Worm (Caenorhabditis elegans) whole organism, young adult: ENCODE data around the gene F13D12.5.
A peak's percentile ranks its signal among the peaks of the same experiment; 100 is the strongest.

Source experiments
- B0035.1 ChIP-seq: sonication (generic microtip); optimal IDR thresholded peaks from 2 replicates; lab custom pipeline; 2016; ENCODE audit warnings: missing genetic modification characterization, mild to moderate bottlenecking, missing compliant biosample characterization, missing genotype, missing genetic modification reagents
- C06A6.2 ChIP-seq: fragments of 200-800 bp; sonication (Bioruptor generic); conservative IDR thresholded peaks from 2 replicates; pipeline ENCODE4 v1.3.6; 2022; ENCODE audit warnings: missing genetic modification characterization, missing compliant biosample characterization
- F23B12.7 ChIP-seq: sonication (generic microtip); optimal IDR thresholded peaks from 2 replicates; lab custom pipeline; 2017; ENCODE audit warnings: missing genetic modification characterization, mild to moderate bottlenecking, missing compliant biosample characterization, antibody characterized with exemption, moderate library complexity; ENCODE audit not compliant: insufficient read depth
- F37B4.10 ChIP-seq: fragments of 200-800 bp; sonication (Bioruptor generic); IDR thresholded peaks from 2 replicates; pipeline ENCODE4 v1.3.6; 2022; ENCODE audit warnings: missing genetic modification characterization, missing compliant biosample characterization
- F52B5.7 ChIP-seq: sonication (generic microtip); optimal IDR thresholded peaks from 2 replicates; lab custom pipeline; 2016; ENCODE audit warnings: mild to moderate bottlenecking, missing genetic modification characterization, missing compliant biosample characterization
- F57C9.4 ChIP-seq: sonication (generic microtip); optimal IDR thresholded peaks from 2 replicates; lab custom pipeline; 2017; ENCODE audit warnings: mild to moderate bottlenecking, missing genetic modification characterization, missing compliant biosample characterization
- K11D2.4 ChIP-seq: fragments of 200-800 bp; sonication (Bioruptor generic); IDR thresholded peaks from 2 replicates; pipeline ENCODE4 v1.3.6; 2022; ENCODE audit warnings: missing genetic modification reagents, missing genetic modification characterization, missing compliant biosample characterization
- K12H6.12 ChIP-seq: fragments of 200-800 bp; sonication (Bioruptor generic); optimal IDR thresholded peaks from 2 replicates; lab custom pipeline; 2018; ENCODE audit warnings: mild to moderate bottlenecking, missing genetic modification characterization, missing compliant biosample characterization
- T07F8.4 ChIP-seq: sonication (generic microtip); optimal IDR thresholded peaks from 2 replicates; lab custom pipeline; 2016; ENCODE audit warnings: mild to moderate bottlenecking, missing genetic modification characterization, moderate library complexity, missing compliant biosample characterization
- ZK185.1 ChIP-seq: sonication (generic microtip); optimal IDR thresholded peaks from 2 replicates; lab custom pipeline; 2016; ENCODE audit warnings: mild to moderate bottlenecking, missing genetic modification characterization, missing compliant biosample characterization; ENCODE audit not compliant: poor library complexity, severe bottlenecking
- aptf-3 ChIP-seq: fragments of 200-800 bp; sonication (Bioruptor generic); IDR thresholded peaks from 2 replicates; pipeline ENCODE4 v1.3.6; 2022; ENCODE audit warnings: missing genetic modification characterization, missing compliant biosample characterization
- atf-7 ChIP-seq: sonication (generic microtip); optimal IDR thresholded peaks from 2 replicates; lab custom pipeline; 2017; ENCODE audit warnings: mild to moderate bottlenecking, missing genetic modification characterization, missing compliant biosample characterization
- ceh-27 ChIP-seq: fragments of 200-800 bp; sonication (Bioruptor generic); optimal IDR thresholded peaks from 2 replicates; lab custom pipeline; 2018; ENCODE audit warnings: mild to moderate bottlenecking, missing genetic modification characterization, moderate library complexity, missing compliant biosample characterization
- ceh-40 ChIP-seq: fragments of 200-800 bp; sonication (Bioruptor generic); IDR thresholded peaks from 2 replicates; pipeline ENCODE4 v1.3.6; 2022; ENCODE audit warnings: missing genetic modification characterization, missing compliant biosample characterization
- chd-7 ChIP-seq: sonication (generic microtip); optimal IDR thresholded peaks from 2 replicates; lab custom pipeline; 2016; ENCODE audit warnings: mild to moderate bottlenecking, missing genetic modification characterization, moderate library complexity, missing compliant biosample characterization
- die-1 ChIP-seq: sonication (generic microtip); optimal IDR thresholded peaks from 2 replicates; lab custom pipeline; 2016; ENCODE audit warnings: missing genotype, mild to moderate bottlenecking, missing genetic modification characterization, missing compliant biosample characterization
- dox-1 ChIP-seq: fragments of 200-800 bp; sonication (Bioruptor generic); IDR thresholded peaks from 2 replicates; pipeline ENCODE4 v1.3.6; 2022; ENCODE audit warnings: missing genetic modification reagents, missing genetic modification characterization, missing compliant biosample characterization
- efl-1 ChIP-seq: fragments of 150-350 bp; optimal IDR thresholded peaks from 2 replicates; lab custom pipeline; 2014; ENCODE audit warnings: missing biosample characterization, missing genetic modification reagents, missing genetic modification characterization
- egrh-3 ChIP-seq: fragments of 200-800 bp; sonication (Bioruptor generic); IDR thresholded peaks from 2 replicates; pipeline ENCODE4 v1.3.6; 2022; ENCODE audit warnings: missing genetic modification reagents, missing genetic modification characterization, missing compliant biosample characterization
- ekl-4 ChIP-seq: fragments of 200-800 bp; sonication (Bioruptor generic); IDR thresholded peaks from 2 replicates; pipeline ENCODE4 v1.3.6; 2022; ENCODE audit warnings: missing genetic modification reagents, missing genetic modification characterization, missing compliant biosample characterization
- ets-4 ChIP-seq: fragments of 200-800 bp; sonication (Bioruptor generic); optimal IDR thresholded peaks from 2 replicates; lab custom pipeline; 2018; ENCODE audit warnings: mild to moderate bottlenecking, missing genetic modification characterization, missing compliant biosample characterization
- fkh-3 ChIP-seq: sonication (generic microtip); optimal IDR thresholded peaks from 2 replicates; lab custom pipeline; 2016; ENCODE audit warnings: mild to moderate bottlenecking, missing genetic modification characterization, missing compliant biosample characterization
- him-1 ChIP-seq: sonication (generic microtip); optimal IDR thresholded peaks from 2 replicates; lab custom pipeline; 2016; ENCODE audit warnings: missing genotype, missing genetic modification reagents, missing genetic modification characterization, missing compliant biosample characterization
- hmg-1.2 ChIP-seq: fragments of 200-800 bp; sonication (Bioruptor generic); IDR thresholded peaks from 2 replicates; pipeline ENCODE4 v1.3.6; 2022; ENCODE audit warnings: missing genetic modification reagents, missing genetic modification characterization, missing compliant biosample characterization
- hmg-20 ChIP-seq: fragments of 200-800 bp; sonication (Bioruptor generic); IDR thresholded peaks from 2 replicates; pipeline ENCODE4 v1.3.6; 2022; ENCODE audit warnings: missing genetic modification reagents, missing genetic modification characterization, missing compliant biosample characterization
- lag-1 ChIP-seq: fragments of 200-800 bp; sonication (Bioruptor generic); IDR thresholded peaks from 2 replicates; pipeline ENCODE4 v1.3.6; 2022; ENCODE audit warnings: missing genetic modification reagents, missing genetic modification characterization, missing compliant biosample characterization
- let-526 ChIP-seq: fragments of 200-800 bp; sonication (Bioruptor generic); IDR thresholded peaks from 2 replicates; pipeline ENCODE4 v1.3.6; 2022; ENCODE audit warnings: missing genetic modification reagents, missing genetic modification characterization, missing compliant biosample characterization
- lin-26 ChIP-seq: fragments of 200-800 bp; sonication (Bioruptor generic); IDR thresholded peaks from 2 replicates; pipeline ENCODE4 v1.3.6; 2022; ENCODE audit warnings: missing genetic modification reagents, missing genetic modification characterization, missing compliant biosample characterization
- lin-40 ChIP-seq: sonication (generic microtip); optimal IDR thresholded peaks from 2 replicates; lab custom pipeline; 2016; ENCODE audit warnings: missing genetic modification characterization, mild to moderate bottlenecking, missing compliant biosample characterization, missing genotype, missing genetic modification reagents
- lin-54 ChIP-seq: fragments of 200-800 bp; sonication (Bioruptor generic); optimal IDR thresholded peaks from 2 replicates; lab custom pipeline; 2018; ENCODE audit warnings: mild to moderate bottlenecking, missing genetic modification characterization, missing compliant biosample characterization
- lir-1 ChIP-seq: fragments of 200-800 bp; sonication (Bioruptor generic); conservative IDR thresholded peaks from 2 replicates; pipeline ENCODE4 v1.3.6; 2022; ENCODE audit warnings: missing genetic modification reagents, missing genetic modification characterization, missing compliant biosample characterization
- madf-10 ChIP-seq: sonication (generic microtip); optimal IDR thresholded peaks from 2 replicates; lab custom pipeline; 2016; ENCODE audit warnings: mild to moderate bottlenecking, missing genetic modification characterization, missing compliant biosample characterization
- madf-3 ChIP-seq: fragments of 200-800 bp; sonication (Bioruptor generic); IDR thresholded peaks from 2 replicates; pipeline ENCODE4 v1.3.6; 2022; ENCODE audit warnings: missing genetic modification reagents, missing genetic modification characterization, missing compliant biosample characterization
- mxl-1 ChIP-seq: sonication (generic microtip); optimal IDR thresholded peaks from 2 replicates; lab custom pipeline; 2016; ENCODE audit warnings: missing genetic modification characterization, missing compliant biosample characterization
- nhr-179 ChIP-seq: sonication (generic microtip); optimal IDR thresholded peaks from 2 replicates; lab custom pipeline; 2016; ENCODE audit warnings: mild to moderate bottlenecking, missing genetic modification characterization, missing compliant biosample characterization
- nhr-90 ChIP-seq: sonication (generic microtip); optimal IDR thresholded peaks from 2 replicates; lab custom pipeline; 2016; ENCODE audit warnings: missing genotype, mild to moderate bottlenecking, missing genetic modification characterization, missing compliant biosample characterization
- rcor-1 ChIP-seq: fragments of 200-800 bp; sonication (Bioruptor generic); IDR thresholded peaks from 2 replicates; pipeline ENCODE4 v1.3.6; 2022; ENCODE audit warnings: missing genetic modification reagents, missing genetic modification characterization, missing compliant biosample characterization
- rec-8 ChIP-seq, 2 experiments: sonication (generic microtip); optimal IDR thresholded peaks; 2 replicates each; lab custom pipeline; 2016; ENCODE audit warnings: mild to moderate bottlenecking in 2 of 2, missing genetic modification characterization in 2 of 2, missing genetic modification reagents in 2 of 2, missing genotype in 2 of 2, missing biosample characterization in 1 of 2, missing compliant biosample characterization in 1 of 2, moderate library complexity in 1 of 2
- repo-1 ChIP-seq: sonication (generic microtip); optimal IDR thresholded peaks from 2 replicates; lab custom pipeline; 2017; ENCODE audit warnings: mild to moderate bottlenecking, missing genetic modification characterization, missing compliant biosample characterization
- somi-1 ChIP-seq: fragments of 200-800 bp; sonication (Bioruptor generic); optimal IDR thresholded peaks from 2 replicates; lab custom pipeline; 2018; ENCODE audit warnings: mild to moderate bottlenecking, missing genetic modification characterization, missing compliant biosample characterization
- tbp1 ChIP-seq: fragments of 200-800 bp; sonication (Bioruptor generic); optimal IDR thresholded peaks from 2 replicates; lab custom pipeline; 2018; ENCODE audit warnings: mild to moderate bottlenecking, missing genetic modification characterization, missing compliant biosample characterization
- tbx-9 ChIP-seq: sonication (generic microtip); optimal IDR thresholded peaks from 2 replicates; lab custom pipeline; 2016; ENCODE audit warnings: borderline replicate concordance, missing genetic modification characterization, inconsistent platforms, missing compliant biosample characterization
- tlf-1 ChIP-seq: fragments of 200-800 bp; sonication (Bioruptor generic); optimal IDR thresholded peaks from 2 replicates; lab custom pipeline; 2018; ENCODE audit warnings: mild to moderate bottlenecking, missing genetic modification characterization, missing compliant biosample characterization
- ztf-18 ChIP-seq: sonication (generic microtip); optimal IDR thresholded peaks from 2 replicates; lab custom pipeline; 2016; ENCODE audit warnings: missing genotype, mild to moderate bottlenecking, missing genetic modification characterization, missing compliant biosample characterization
- ztf-28 ChIP-seq: fragments of 200-800 bp; sonication (Bioruptor generic); IDR thresholded peaks from 2 replicates; pipeline ENCODE4 v1.3.6; 2022; ENCODE audit warnings: missing genetic modification reagents, missing genetic modification characterization, missing compliant biosample characterization

Gene F13D12.5

ce11 chrII:11748494-11748893, 21.9 kb downstream of the F13D12.5 start, which contains the start of the genes F44E5.17 and gpb-1:
F44E5.17 (minus strand) TSS chrII:11748594.
gpb-1 (minus strand) TSS chrII:11748611.
- TF ChIP-seq tbx-9 (no peak), ceh-40 (GFP tag; lab: Robert Waterston, UW) (no peak), mxl-1 (no peak), hmg-1.2 (peak; percentile 11; the same call in 1 of the 2 replicates), efl-1 (GFP tag; lab: Kevin White, UChicago) (peak; percentile 6)
- TF ChIP-seq, all 124 proteins: peak for 2

ce11 chrII:11749490-11750172, 23.0 kb downstream of the F13D12.5 start:
- peak; percentile 84 for TF ChIP-seq dox-1 (GFP tag; lab: Robert Waterston, UW)
- no peak for TF ChIP-seq ztf-28 (GFP tag; lab: Robert Waterston, UW)
- no peak for TF ChIP-seq nhr-179
- TF ChIP-seq F37B4.10 (GFP tag; lab: Robert Waterston, UW), result no peak
- peak; percentile 17 for TF ChIP-seq somi-1 (GFP tag; lab: Kevin White, UChicago)
- TF ChIP-seq K12H6.12 (tag; lab: Kevin White, UChicago), result peak; percentile 87
- no peak for TF ChIP-seq hmg-20 (GFP tag; lab: Robert Waterston, UW)
- TF ChIP-seq lag-1, result no peak
- TF ChIP-seq fkh-3 (tag; lab: Kevin White, UChicago), result no peak
- TF ChIP-seq atf-7, result peak; percentile 75
- peak; percentile 63 for TF ChIP-seq nhr-90 (tag; lab: Kevin White, UChicago)
- no peak for TF ChIP-seq him-1 (tag; lab: Kevin White, UChicago)
- 0 out of 2 replicates have a peak, but pooled peaks have one; percentile 8 for TF ChIP-seq rcor-1 (GFP tag; lab: Robert Waterston, UW)
- TF ChIP-seq chd-7 (tag; lab: Kevin White, UChicago), result peak; percentile 74
- peak; percentile 40 for TF ChIP-seq ZK185.1 (tag; lab: Kevin White, UChicago)
- TF ChIP-seq T07F8.4 (tag; lab: Kevin White, UChicago), result peak; percentile 41
- peak; percentile 89 for TF ChIP-seq egrh-3 (GFP tag; lab: Robert Waterston, UW)
- TF ChIP-seq ets-4 (GFP tag; lab: Kevin White, UChicago), result no peak
- peak; percentile 70 for TF ChIP-seq repo-1 (tag; lab: Kevin White, UChicago)
- peak; percentile 32 for TF ChIP-seq tbp1 (GFP tag; lab: Kevin White, UChicago)
- peak; percentile 38 for TF ChIP-seq B0035.1
- TF ChIP-seq ztf-18 (tag; lab: Kevin White, UChicago), result peak; percentile 66
- TF ChIP-seq lin-54, result peak; percentile 26
- no peak for TF ChIP-seq F57C9.4 (tag; lab: Kevin White, UChicago)
- TF ChIP-seq let-526 (GFP tag; lab: Robert Waterston, UW), result no peak
- peak; percentile 85 for TF ChIP-seq hmg-1.2
- peak; percentile 76 for TF ChIP-seq ceh-27 (GFP tag; lab: Kevin White, UChicago)
- TF ChIP-seq efl-1 (GFP tag; lab: Kevin White, UChicago), result peak; percentile 17
- TF ChIP-seq rec-8 (tag; optimal IDR thresholded peaks at IDR 0.05; lab: Kevin White, UChicago), result no peak
- TF ChIP-seq K11D2.4, result peak; percentile 73
- peak; percentile 55; the same call in 1 of the 2 replicates for TF ChIP-seq C06A6.2 (GFP tag; lab: Robert Waterston, UW)
- peak; percentile 59 for TF ChIP-seq F52B5.7
- peak; percentile 60 for TF ChIP-seq die-1 (tag; lab: Kevin White, UChicago)
- no peak for TF ChIP-seq F23B12.7 (tag; lab: Kevin White, UChicago)
- 0 out of 2 replicates have a peak, but pooled peaks have one; percentile 61 for TF ChIP-seq lin-26
- TF ChIP-seq madf-10 (tag; lab: Kevin White, UChicago), result peak; percentile 81
- peak; percentile 22 for TF ChIP-seq tlf-1
- TF ChIP-seq lir-1 (GFP tag; lab: Robert Waterston, UW), result peak; percentile 66
- 0 out of 2 replicates have a peak, but pooled peaks have one; percentile 63 for TF ChIP-seq madf-3 (GFP tag; lab: Robert Waterston, UW)
- peak; percentile 91 for TF ChIP-seq lin-40 (tag; lab: Kevin White, UChicago)
- TF ChIP-seq ekl-4, result 0 out of 2 replicates have a peak, but pooled peaks have one; percentile 57
- TF ChIP-seq aptf-3, result no peak
